Fruit fly (Drosophila melanogaster): Measurements from ENCODE around the gene Ddx56.

Ddx56 gene

DNA sequence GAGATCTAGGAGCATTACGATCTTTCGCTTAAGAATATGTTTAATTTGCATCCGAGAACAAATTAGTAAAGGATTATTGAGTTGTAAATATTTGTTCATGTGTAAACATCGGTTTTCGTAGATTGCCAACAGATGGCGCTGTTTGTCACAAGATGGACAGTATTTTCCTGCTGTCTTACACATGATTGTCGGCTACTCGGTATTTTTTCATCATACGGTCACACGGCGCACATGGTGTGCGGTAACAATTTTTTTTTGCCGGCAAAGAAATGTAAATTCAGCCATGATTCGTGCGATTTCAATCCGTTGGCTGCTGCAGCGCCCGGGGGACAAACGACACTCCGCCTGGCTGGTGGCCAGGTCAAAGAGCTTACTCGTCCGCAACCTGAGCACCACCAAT, 24.9 kb downstream of the Ddx56 start, which contains the start of the genes bbx and waw (continued):
- TF ChIP-seq CG13123 (GFP tag; optimal IDR thresholded peaks at IDR 0.05) = no peak
- TF ChIP-seq CG6272 (GFP tag; IDR thresholded peaks at IDR 0.05) = no peak
- TF ChIP-seq Adf1 (GFP tag; IDR thresholded peaks at IDR 0.05) = no peak
- TF ChIP-seq CG7987 (GFP tag; optimal IDR thresholded peaks at IDR 0.05) = peak; percentile 67
- no peak for TF ChIP-seq sima (GFP tag; optimal IDR thresholded peaks at IDR 0.05)
- TF ChIP-seq CG12744 (GFP tag; optimal IDR thresholded peaks at IDR 0.05) = no peak
- TF ChIP-seq CG13424 (tag; optimal IDR thresholded peaks at IDR 0.05) = peak; percentile 46

DNA sequence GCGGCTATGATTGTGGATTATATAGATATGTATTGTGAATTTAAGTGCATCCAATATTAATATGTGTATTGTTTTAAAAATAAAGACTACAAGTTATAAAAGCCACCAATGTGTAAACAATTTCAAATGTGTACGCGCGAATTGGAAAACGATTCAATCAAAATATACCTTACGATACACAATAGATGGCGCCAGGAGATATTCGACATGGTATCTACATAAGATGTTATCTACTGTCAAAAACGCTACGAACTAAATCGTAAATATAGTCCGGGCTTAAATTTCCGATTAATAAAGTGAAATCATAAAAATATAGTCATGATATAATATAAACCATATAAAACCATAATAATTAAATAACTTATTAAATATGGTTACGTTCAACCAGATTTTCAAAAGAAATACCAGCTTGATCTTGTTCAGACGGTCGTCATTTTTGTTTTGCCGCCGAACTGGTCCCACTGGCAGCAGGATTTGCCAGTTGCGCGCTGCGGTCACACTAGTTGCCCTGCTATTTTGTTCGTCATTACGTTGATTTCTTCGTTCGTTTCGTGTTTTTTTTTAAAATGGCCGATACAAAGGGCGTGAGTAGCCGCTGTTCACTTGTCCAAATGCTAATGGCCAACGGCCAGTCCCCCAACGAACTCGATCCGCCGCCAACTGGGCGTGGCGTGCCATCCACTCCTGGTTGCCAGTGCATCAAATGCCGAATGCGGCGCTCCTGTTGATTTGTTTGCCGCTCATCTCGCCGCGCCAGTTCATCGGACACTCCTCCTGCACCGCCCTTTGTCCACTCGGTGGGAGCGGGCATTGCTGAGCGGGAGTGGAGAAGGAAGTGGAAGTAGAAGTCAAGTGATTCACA, 29.7 kb downstream of the Ddx56 start, which contains the start of gene Septin1:
Septin1 (plus strand) TSS at position 477 of the 862 bp plus-strand sequence.
- TF ChIP-seq CG9797 (GFP tag; optimal IDR thresholded peaks at IDR 0.05) (peak; percentile 94), slou (GFP tag; optimal IDR thresholded peaks at IDR 0.05) (no peak), BEAF-32 (GFP tag; optimal IDR thresholded peaks at IDR 0.05) (peak; percentile 40), amos (GFP tag; IDR thresholded peaks at IDR 0.05; ENCODE audit: partially characterized antibody) (peak; percentile 49; the same call in 1 of the 2 replicates), CG7786 (GFP tag; optimal IDR thresholded peaks at IDR 0.05) (no peak), Trl (optimal IDR thresholded peaks at IDR 0.05) (no peak), Trl (GFP tag; optimal IDR thresholded peaks at IDR 0.05) (no peak), knrl (GFP tag; IDR thresholded peaks at IDR 0.05; ENCODE audit: partially characterized antibody) (peak; percentile 30; the same call in 1 of the 3 replicates), pzg (GFP tag; optimal IDR thresholded peaks at IDR 0.05) (peak; percentile 77), br (optimal IDR thresholded peaks at IDR 0.05) (no peak), D19B (GFP tag; optimal IDR thresholded peaks at IDR 0.05) (no peak), MESR4 (GFP tag; optimal IDR thresholded peaks at IDR 0.05) (peak; percentile 54), CG6175 (GFP tag; IDR thresholded peaks at IDR 0.05) (no peak), zen (tag; optimal IDR thresholded peaks at IDR 0.05) (no peak), stwl (tag; optimal IDR thresholded peaks at IDR 0.05) (peak; percentile 28), Rfx (GFP tag; IDR thresholded peaks at IDR 0.05) (no peak), Dp (GFP tag; optimal IDR thresholded peaks at IDR 0.05) (peak; percentile 78), CG4617 (GFP tag; optimal IDR thresholded peaks at IDR 0.05; ENCODE audit: borderline replicate concordance) (peak; percentile 52), bsh (GFP tag; optimal IDR thresholded peaks at IDR 0.05) (peak in 1 of 2 experiments; percentile 4), CG8290 (GFP tag; optimal IDR thresholded peaks at IDR 0.05) (peak; percentile 11), CG8290 (tag; optimal IDR thresholded peaks at IDR 0.05) (no peak), CG34422 (GFP tag; IDR thresholded peaks at IDR 0.05) (peak; percentile 22; the same call in 1 of the 3 replicates), Jarid2 (GFP tag; optimal IDR thresholded peaks at IDR 0.05) (peak; percentile 66), crol (GFP tag; IDR thresholded peaks at IDR 0.05) (0 out of 2 replicates have a peak, but pooled peaks have one; percentile 35), CG15601 (tag; optimal IDR thresholded peaks at IDR 0.05) (peak; percentile 47), phol (tag; optimal IDR thresholded peaks at IDR 0.05) (peak; percentile 48), sens (GFP tag) (peak; percentile 50), nau (GFP tag; optimal IDR thresholded peaks at IDR 0.05) (no peak), bcd (GFP tag; optimal IDR thresholded peaks at IDR 0.05) (no peak), CG4820 (GFP tag; optimal IDR thresholded peaks at IDR 0.05) (no peak), CG15514 (GFP tag; optimal IDR thresholded peaks at IDR 0.05) (peak; percentile 64), sens-2 (GFP tag; IDR thresholded peaks at IDR 0.05) (no peak), corto (GFP tag; optimal IDR thresholded peaks at IDR 0.05) (no peak), pita (GFP tag; optimal IDR thresholded peaks at IDR 0.05) (peak; percentile 13), CG8388 (GFP tag; optimal IDR thresholded peaks at IDR 0.05) (no peak), inv (GFP tag; IDR thresholded peaks at IDR 0.05; ENCODE audit: partially characterized antibody) (no peak), ro (GFP tag; IDR thresholded peaks at IDR 0.05) (no peak), CG10654 (GFP tag; optimal IDR thresholded peaks at IDR 0.05) (no peak), Eip74EF (GFP tag; optimal IDR thresholded peaks at IDR 0.05) (no peak), luna (GFP tag; optimal IDR thresholded peaks at IDR 0.05) (no peak), lbe (GFP tag; optimal IDR thresholded peaks at IDR 0.05) (no peak)
